Worm (Caenorhabditis elegans) whole organism, L4 larva: ENCODE data around the gene snt-7.

Experiments used
- D1046.2 ChIP-seq: fragments of 200-800 bp; sonication (Bioruptor generic); IDR thresholded peaks from 2 replicates; pipeline ENCODE4 v1.3.6; 2022; ENCODE audit warnings: missing genetic modification characterization, missing compliant biosample characterization
- F37D6.2 ChIP-seq: sonication (generic microtip); optimal IDR thresholded peaks from 2 replicates; lab custom pipeline; 2016; ENCODE audit warnings: mild to moderate bottlenecking, missing genetic modification characterization, missing compliant biosample characterization
- F44E2.7 ChIP-seq: fragments of 200-800 bp; sonication (Bioruptor generic); IDR thresholded peaks from 2 replicates; pipeline ENCODE4 v2.1.2; 2022; ENCODE audit warnings: missing genetic modification characterization, missing compliant biosample characterization
- Y5F2A.4 ChIP-seq: fragments of 200-800 bp; sonication (Bioruptor generic); optimal IDR thresholded peaks from 2 replicates; lab custom pipeline; 2018; ENCODE audit warnings: mild to moderate bottlenecking, missing genetic modification characterization, missing compliant biosample characterization
- ZK546.5 ChIP-seq, 2 experiments: sonication (generic microtip); optimal IDR thresholded peaks; 2 replicates each; lab custom pipeline; 2017; ENCODE audit warnings: missing biosample characterization in 2 of 2, missing genetic modification characterization in 2 of 2
- aha-1 ChIP-seq: fragments of 150-350 bp; peaks from one replicate; lab custom pipeline; 2014; ENCODE audit warnings: missing biosample characterization, missing genetic modification characterization
- arid-1 ChIP-seq: fragments of 200-800 bp; sonication (Bioruptor generic); conservative IDR thresholded peaks from 2 replicates; pipeline ENCODE4 v1.3.6; 2022; ENCODE audit warnings: missing genetic modification reagents, missing genetic modification characterization, missing compliant biosample characterization
- ceh-28 ChIP-seq: fragments of 150-350 bp; optimal IDR thresholded peaks from 2 replicates; lab custom pipeline; 2014; ENCODE audit warnings: missing biosample characterization, missing genetic modification reagents, missing genetic modification characterization
- ceh-32 ChIP-seq: sonication (generic microtip); optimal IDR thresholded peaks from 2 replicates; lab custom pipeline; 2016; ENCODE audit warnings: mild to moderate bottlenecking, missing genetic modification characterization, missing compliant biosample characterization; ENCODE audit not compliant: poor library complexity
- cey-2 ChIP-seq: sonication (generic microtip); optimal IDR thresholded peaks from 3 replicates; lab custom pipeline; 2017; ENCODE audit warnings: missing genetic modification characterization, mild to moderate bottlenecking, missing compliant biosample characterization, antibody characterized with exemption, borderline replicate concordance; ENCODE audit not compliant: insufficient read depth
- dmd-6 ChIP-seq: fragments of 200-800 bp; sonication (Bioruptor generic); IDR thresholded peaks from 2 replicates; pipeline ENCODE4 v1.3.6; 2022; ENCODE audit warnings: missing genetic modification reagents, missing genetic modification characterization, missing compliant biosample characterization
- dmd-8 ChIP-seq: fragments of 200-800 bp; sonication (Bioruptor generic); IDR thresholded peaks from 2 replicates; pipeline ENCODE4 v1.3.6; 2022; ENCODE audit warnings: missing genetic modification characterization, missing compliant biosample characterization
- duxl-1 ChIP-seq: sonication (generic microtip); optimal IDR thresholded peaks from 2 replicates; lab custom pipeline; 2016; ENCODE audit warnings: mild to moderate bottlenecking, missing genetic modification characterization, moderate library complexity, missing compliant biosample characterization; ENCODE audit not compliant: poor library complexity
- egl-43 ChIP-seq: fragments of 200-800 bp; sonication (Bioruptor generic); IDR thresholded peaks from 2 replicates; pipeline ENCODE4 v1.3.6; 2022; ENCODE audit warnings: missing genetic modification reagents, missing genetic modification characterization, missing compliant biosample characterization
- fkh-10 ChIP-seq: fragments of 150-350 bp; optimal IDR thresholded peaks from 2 replicates; lab custom pipeline; 2014; ENCODE audit warnings: missing biosample characterization, missing genetic modification reagents, missing genetic modification characterization
- fos-1 ChIP-seq: fragments of 150-350 bp; optimal IDR thresholded peaks from 2 replicates; lab custom pipeline; 2014; ENCODE audit warnings: missing biosample characterization, missing genetic modification characterization
- hif-1 ChIP-seq, 2 experiments: sonication (generic microtip); optimal IDR thresholded peaks; 2 replicates each; lab custom pipeline; 2016 to 2017; ENCODE audit warnings: missing compliant biosample characterization in 2 of 2, missing genetic modification characterization in 2 of 2, missing genetic modification reagents in 2 of 2, missing genotype in 2 of 2, mild to moderate bottlenecking in 1 of 2
- hlh-11 ChIP-seq: fragments of 200-800 bp; sonication (Bioruptor generic); optimal IDR thresholded peaks from 2 replicates; lab custom pipeline; 2018; ENCODE audit warnings: mild to moderate bottlenecking, missing genetic modification characterization, missing compliant biosample characterization
- lin-15B ChIP-seq: fragments of 150-350 bp; sonication (generic microtip); optimal IDR thresholded peaks from 3 replicates; lab custom pipeline; 2014; ENCODE audit warnings: missing biosample characterization, missing genetic modification characterization
- lin-29 ChIP-seq: fragments of 200-800 bp; sonication (Bioruptor generic); IDR thresholded peaks from 2 replicates; pipeline ENCODE4 v1.3.6; 2022; ENCODE audit warnings: missing genetic modification reagents, missing genetic modification characterization, missing compliant biosample characterization
- mdl-1 ChIP-seq, 2 experiments: fragments of 150-350 bp in 1 of 2; sonication (generic microtip) in 1 of 2; optimal IDR thresholded peaks; 2 replicates each; lab custom pipeline; 2014 to 2017; ENCODE audit warnings: missing biosample characterization in 2 of 2, missing genetic modification characterization in 2 of 2
- mep-1 ChIP-seq: fragments of 150-350 bp; sonication (generic microtip); optimal IDR thresholded peaks from 3 replicates; lab custom pipeline; 2014; ENCODE audit warnings: missing biosample characterization, missing genetic modification characterization
- nhr-102 ChIP-seq: sonication (generic microtip); optimal IDR thresholded peaks from 2 replicates; lab custom pipeline; 2016; ENCODE audit warnings: mild to moderate bottlenecking, missing genetic modification characterization, moderate library complexity, missing compliant biosample characterization
- nhr-25 ChIP-seq: sonication (generic microtip); optimal IDR thresholded peaks from 2 replicates; lab custom pipeline; 2017; ENCODE audit warnings: missing genetic modification characterization, mild to moderate bottlenecking, missing compliant biosample characterization, antibody characterized with exemption, moderate library complexity, borderline replicate concordance; ENCODE audit not compliant: insufficient read depth
- nhr-28 ChIP-seq: fragments of 150-350 bp; optimal IDR thresholded peaks from 2 replicates; lab custom pipeline; 2014; ENCODE audit warnings: missing biosample characterization, missing genetic modification characterization
- nhr-41 ChIP-seq: fragments of 200-800 bp; sonication (Bioruptor generic); IDR thresholded peaks from 2 replicates; pipeline ENCODE4 v1.3.6; 2022; ENCODE audit warnings: missing genetic modification reagents, missing genetic modification characterization, missing compliant biosample characterization
- nhr-48 ChIP-seq: sonication (generic microtip); optimal IDR thresholded peaks from 2 replicates; lab custom pipeline; 2016; ENCODE audit warnings: mild to moderate bottlenecking, missing genetic modification characterization, missing compliant biosample characterization
- nhr-6 ChIP-seq: fragments of 150-350 bp; optimal IDR thresholded peaks from 2 replicates; lab custom pipeline; 2014; ENCODE audit warnings: missing biosample characterization, missing genetic modification characterization
- php-3 ChIP-seq: fragments of 200-800 bp; sonication (Bioruptor generic); IDR thresholded peaks from 2 replicates; pipeline ENCODE4 v1.3.6; 2022; ENCODE audit warnings: missing genetic modification reagents, missing genetic modification characterization, missing compliant biosample characterization
- saeg-2 ChIP-seq: fragments of 200-800 bp; sonication (Bioruptor generic); IDR thresholded peaks from 2 replicates; pipeline ENCODE4 v1.3.6; 2022; ENCODE audit warnings: missing genetic modification reagents, missing genetic modification characterization, missing compliant biosample characterization
- sdz-12 ChIP-seq: fragments of 200-800 bp; sonication (Bioruptor generic); optimal IDR thresholded peaks from 2 replicates; lab custom pipeline; 2018; ENCODE audit warnings: mild to moderate bottlenecking, missing genetic modification characterization, missing compliant biosample characterization
- set-16 ChIP-seq: fragments of 200-800 bp; sonication (Bioruptor generic); IDR thresholded peaks from 2 replicates; pipeline ENCODE4 v1.3.6; 2022; ENCODE audit warnings: missing genetic modification reagents, missing genetic modification characterization, missing compliant biosample characterization
- snpc-4 ChIP-seq: fragments of 150-350 bp; optimal IDR thresholded peaks from 2 replicates; lab custom pipeline; 2014; ENCODE audit warnings: missing biosample characterization, missing genetic modification characterization
- spr-1 ChIP-seq: sonication (generic microtip); optimal IDR thresholded peaks from 2 replicates; lab custom pipeline; 2016; ENCODE audit warnings: mild to moderate bottlenecking, missing genetic modification characterization, missing compliant biosample characterization
- spr-3 ChIP-seq: fragments of 200-800 bp; sonication (Bioruptor generic); optimal IDR thresholded peaks from 2 replicates; lab custom pipeline; 2018; ENCODE audit warnings: mild to moderate bottlenecking, missing genetic modification characterization, missing compliant biosample characterization
- unc-39 ChIP-seq: sonication (generic microtip); optimal IDR thresholded peaks from 2 replicates; lab custom pipeline; 2017; ENCODE audit warnings: missing biosample characterization, missing genetic modification characterization
- unc-62 ChIP-seq, 3 experiments: fragments of 150-350 bp in 1 of 3; sonication (generic microtip); optimal IDR thresholded peaks in 2 of 3; peaks in 1 of 3; 1 replicate in 1 of 3; 2 replicates in 2 of 3; lab custom pipeline; 2014 to 2017; ENCODE audit warnings: missing biosample characterization in 3 of 3, missing genetic modification characterization in 3 of 3, missing genetic modification reagents in 3 of 3, missing genotype in 1 of 3
- zfp-3 ChIP-seq: fragments of 200-800 bp; sonication (Bioruptor generic); conservative IDR thresholded peaks from 2 replicates; pipeline ENCODE4 v1.3.6; 2022; ENCODE audit warnings: missing genetic modification reagents, missing genetic modification characterization, missing compliant biosample characterization
- ztf-11 ChIP-seq: fragments of 150-350 bp; optimal IDR thresholded peaks from 2 replicates; lab custom pipeline; 2014; ENCODE audit warnings: missing biosample characterization, missing genetic modification characterization
- ztf-7 ChIP-seq: fragments of 150-350 bp; optimal IDR thresholded peaks from 2 replicates; lab custom pipeline; 2014; ENCODE audit warnings: missing biosample characterization, missing genetic modification characterization

The snt-7 gene

ce11 chrX:15188986-15189675, 9.8 kb downstream of the snt-7 start (continued):
- TF ChIP-seq sdz-12 (GFP tag; lab: Kevin White, UChicago) (no peak), fkh-10 (GFP tag; lab: Kevin White, UChicago) (no peak), lin-29 (GFP tag; lab: Robert Waterston, UW) (no peak), zfp-3 (GFP tag; lab: Robert Waterston, UW) (no peak), set-16 (GFP tag; lab: Robert Waterston, UW) (peak; percentile 76), spr-1 (tag; lab: Kevin White, UChicago) (peak; percentile 5), duxl-1 (tag; lab: Kevin White, UChicago) (no peak), ceh-32 (tag; lab: Kevin White, UChicago) (peak; percentile 60), cey-2 (no peak), hlh-11 (peak; percentile 78), egl-43 (GFP tag; lab: Robert Waterston, UW) (peak; percentile 76), ztf-7 (no peak), nhr-48 (peak; percentile 32), nhr-25 (tag; lab: Kevin White, UChicago) (no peak), D1046.2 (GFP tag; lab: Robert Waterston, UW) (no peak), nhr-6 (tag; lab: Kevin White, UChicago) (no peak), lin-15B (no peak), spr-3 (GFP tag; lab: Kevin White, UChicago) (no peak), ztf-11 (tag; lab: Kevin White, UChicago) (no peak), F37D6.2 (tag; lab: Kevin White, UChicago) (peak; percentile 64), dmd-6 (GFP tag; lab: Robert Waterston, UW) (peak; percentile 38), F44E2.7 (GFP tag; lab: Robert Waterston, UW) (no peak), nhr-41 (GFP tag; lab: Robert Waterston, UW) (no peak), ZK546.5 (tag; optimal IDR thresholded peaks at IDR 0.05; lab: Kevin White, UChicago) (no peak), unc-62 (GFP tag; optimal IDR thresholded peaks at IDR 0.05 in 1 of 2; lab: Kevin White, UChicago) (peak in 1 of 2 experiments; percentile 98), unc-62 (tag; optimal IDR thresholded peaks at IDR 0.05; lab: Kevin White, UChicago) (no peak), unc-39 (tag; lab: Kevin White, UChicago) (no peak), fos-1 (tag; lab: Kevin White, UChicago) (no peak), mdl-1 (tag; optimal IDR thresholded peaks at IDR 0.05; lab: Kevin White, UChicago) (peak in 1 of 2 experiments; percentile 21), saeg-2 (GFP tag; lab: Robert Waterston, UW) (no peak), arid-1 (no peak), nhr-28 (tag; lab: Kevin White, UChicago) (no peak), ceh-28 (peak; percentile 4), dmd-8 (GFP tag; lab: Robert Waterston, UW) (no peak), aha-1 (tag; lab: Kevin White, UChicago) (peak; percentile 97), snpc-4 (tag; lab: Kevin White, UChicago) (no peak), php-3 (GFP tag; lab: Robert Waterston, UW) (no peak), Y5F2A.4 (GFP tag; lab: Kevin White, UChicago) (no peak), hif-1 (tag; optimal IDR thresholded peaks at IDR 0.05; lab: Kevin White, UChicago) (peak in 1 of 2 experiments; percentile 28), mep-1 (tag; lab: Kevin White, UChicago) (peak; percentile 60), nhr-102 (tag; lab: Kevin White, UChicago) (no peak)
- TF ChIP-seq, all 104 proteins: peak for 26
